Fruit fly (Drosophila melanogaster): ENCODE data around the gene pll.
A peak's percentile ranks its signal among the peaks of the same experiment; 100 is the strongest.

Gene pll

dm6 chr3R:27244412-27244741 lies 8.6 kb downstream of the pll start:
- TF ChIP-seq ey (GFP tag; optimal IDR thresholded peaks at IDR 0.05) (no peak), HLH106 (tag; optimal IDR thresholded peaks at IDR 0.05) (no peak), Hr83 (GFP tag; optimal IDR thresholded peaks at IDR 0.05; ENCODE audit: poor library complexity, severe bottlenecking) (no peak), dl (GFP tag; optimal IDR thresholded peaks at IDR 0.05; ENCODE audit: insufficient read depth in 1 of 2, partially characterized antibody in 2 of 2) (no peak)

- TF ChIP-seq Rel (GFP tag; optimal IDR thresholded peaks at IDR 0.05) (no peak), Rel (tag; optimal IDR thresholded peaks at IDR 0.05) (no peak), Mio (GFP tag; optimal IDR thresholded peaks at IDR 0.05) (no peak), CG9705 (GFP tag; optimal IDR thresholded peaks at IDR 0.05) (no peak), Hr78 (GFP tag; optimal IDR thresholded peaks at IDR 0.05) (no peak), brk (GFP tag; optimal IDR thresholded peaks at IDR 0.05) (no peak), Myc (optimal IDR thresholded peaks at IDR 0.05) (no peak), Hnf4 (GFP tag; optimal IDR thresholded peaks at IDR 0.05) (no peak), Dfd (GFP tag; optimal IDR thresholded peaks at IDR 0.05) (no peak), h (GFP tag; optimal IDR thresholded peaks at IDR 0.05) (no peak), N (GFP tag; optimal IDR thresholded peaks at IDR 0.05) (no peak), usp (GFP tag; optimal IDR thresholded peaks at IDR 0.05) (no peak), Abd-B (GFP tag; optimal IDR thresholded peaks at IDR 0.05) (no peak), Dif (GFP tag; optimal IDR thresholded peaks at IDR 0.05; ENCODE audit: partially characterized antibody) (no peak), CrebA (GFP tag; optimal IDR thresholded peaks at IDR 0.05; ENCODE audit: borderline replicate concordance) (no peak), CG32264 (GFP tag; optimal IDR thresholded peaks at IDR 0.05) (no peak)
These were observed 12.0 kb downstream of the pll start, which contains the start of gene CG17991 for dm6 chr3R:27240967-27241366. CG17991 (plus strand) TSS chr3R:27241267.

dm6 chr3R:27238438-27239301 lies 14.3 kb downstream of the pll start, which contains the start of the genes CG31064 and PolA2:
CG31064 (minus strand) TSS chr3R:27239085.
PolA2 (plus strand) TSS chr3R:27239163.
- no peak for TF ChIP-seq Vsx2 (GFP tag; optimal IDR thresholded peaks at IDR 0.05; ENCODE audit: partially characterized antibody)
- no peak for TF ChIP-seq CG9705 (GFP tag; optimal IDR thresholded peaks at IDR 0.05)
- TF ChIP-seq Jra (GFP tag; optimal IDR thresholded peaks at IDR 0.05), result no peak
- no peak for TF ChIP-seq Myc (optimal IDR thresholded peaks at IDR 0.05)
- TF ChIP-seq fru (GFP tag; optimal IDR thresholded peaks at IDR 0.05), result no peak
- TF ChIP-seq Hr83 (GFP tag; optimal IDR thresholded peaks at IDR 0.05; ENCODE audit: poor library complexity, severe bottlenecking), result peak; percentile 4
- TF ChIP-seq woc (GFP tag; optimal IDR thresholded peaks at IDR 0.05), result no peak
- no peak for TF ChIP-seq psq (GFP tag; optimal IDR thresholded peaks at IDR 0.05)

dm6 chr3R:27237980-27238379 lies 15.0 kb downstream of the pll start:
- TF ChIP-seq Dif (GFP tag; optimal IDR thresholded peaks at IDR 0.05; ENCODE audit: partially characterized antibody) (no peak), Abd-B (GFP tag; optimal IDR thresholded peaks at IDR 0.05) (no peak), fru (GFP tag; optimal IDR thresholded peaks at IDR 0.05) (no peak), foxo (GFP tag; optimal IDR thresholded peaks at IDR 0.05) (no peak), Dfd (GFP tag; optimal IDR thresholded peaks at IDR 0.05) (no peak), psq (GFP tag; optimal IDR thresholded peaks at IDR 0.05) (no peak), rgr (GFP tag; optimal IDR thresholded peaks at IDR 0.05) (no peak), br (GFP tag; optimal IDR thresholded peaks at IDR 0.05) (no peak), Rel (GFP tag; optimal IDR thresholded peaks at IDR 0.05) (no peak), Rel (tag; optimal IDR thresholded peaks at IDR 0.05) (no peak), usp (GFP tag; optimal IDR thresholded peaks at IDR 0.05) (no peak), OdsH (GFP tag; optimal IDR thresholded peaks at IDR 0.05) (no peak)

dm6 chr3R:27233398-27233797 lies 19.6 kb downstream of the pll start, which contains the start of gene CG31068:
CG31068 (plus strand) TSS chr3R:27233698.
- TF ChIP-seq Hnf4 (GFP tag; optimal IDR thresholded peaks at IDR 0.05) (no peak), CrebA (GFP tag; optimal IDR thresholded peaks at IDR 0.05; ENCODE audit: borderline replicate concordance) (no peak), N (GFP tag; optimal IDR thresholded peaks at IDR 0.05) (no peak)
